Worm (Caenorhabditis elegans): ENCODE measurements around the gene M163.11.

Gene M163.11

ce11 chrX:14478743-14479428 is at the start of gene M163.11 (continued):
- peak; percentile 92 for TF ChIP-seq egl-43 (GFP tag; IDR thresholded peaks at IDR 0.05)
- TF ChIP-seq gei-8 (GFP tag; optimal IDR thresholded peaks at IDR 0.05): peak; percentile 23
- TF ChIP-seq mxl-3 (GFP tag; optimal IDR thresholded peaks at IDR 0.05): peak; percentile 24
- no peak for TF ChIP-seq tag-97 (GFP tag; IDR thresholded peaks at IDR 0.05)
- peak; percentile 27 for TF ChIP-seq lin-13 (GFP tag; optimal IDR thresholded peaks at IDR 0.05)
- TF ChIP-seq nhr-237 (tag; optimal IDR thresholded peaks at IDR 0.05): no peak
- peak; percentile 12 for TF ChIP-seq aha-1 (tag)
- no peak for TF ChIP-seq set-16 (GFP tag; IDR thresholded peaks at IDR 0.05)
- no peak for TF ChIP-seq fkh-10 (GFP tag; optimal IDR thresholded peaks at IDR 0.05)
- no peak for TF ChIP-seq nhr-111 (GFP tag; optimal IDR thresholded peaks at IDR 0.05)
- TF ChIP-seq snpc-1.2 (GFP tag; IDR thresholded peaks at IDR 0.05): peak; percentile 77
- TF ChIP-seq nhr-10 (tag; optimal IDR thresholded peaks at IDR 0.05): peak; percentile 19
- peak; percentile 54; the same call in 1 of the 2 replicates for TF ChIP-seq ceh-20 (GFP tag; IDR thresholded peaks at IDR 0.05)
- TF ChIP-seq Y5F2A.4 (GFP tag; optimal IDR thresholded peaks at IDR 0.05): peak; percentile 16
- no peak for TF ChIP-seq nhr-102 (tag; optimal IDR thresholded peaks at IDR 0.05)
- TF ChIP-seq Y105C5A.15 (GFP tag; IDR thresholded peaks at IDR 0.05): peak; percentile 83
- peak; percentile 55 for TF ChIP-seq Y48G9A.11 (GFP tag; IDR thresholded peaks at IDR 0.05)
- TF ChIP-seq nhr-28 (tag; optimal IDR thresholded peaks at IDR 0.05): peak; percentile 24
- no peak for TF ChIP-seq fos-1 (tag; optimal IDR thresholded peaks at IDR 0.05)
- no peak for TF ChIP-seq ZK546.5 (tag; optimal IDR thresholded peaks at IDR 0.05)
- no peak for TF ChIP-seq php-3 (GFP tag; IDR thresholded peaks at IDR 0.05)
- TF ChIP-seq vab-7 (GFP tag; IDR thresholded peaks at IDR 0.05): peak; percentile 78
- no peak for TF ChIP-seq snpc-4 (tag; optimal IDR thresholded peaks at IDR 0.05)
- peak; percentile 24 for TF ChIP-seq hmg-1.1 (GFP tag; IDR thresholded peaks at IDR 0.05)
- no peak for TF ChIP-seq aly-2 (tag; optimal IDR thresholded peaks at IDR 0.05)
- TF ChIP-seq spr-3 (GFP tag; optimal IDR thresholded peaks at IDR 0.05): peak; percentile 55
- no peak for TF ChIP-seq lir-3 (tag; optimal IDR thresholded peaks at IDR 0.05)
- TF ChIP-seq F37D6.2 (tag; optimal IDR thresholded peaks at IDR 0.05): no peak
- TF ChIP-seq lsy-2 (tag; optimal IDR thresholded peaks at IDR 0.05): no peak
- peak; percentile 72; the same call in 1 of the 2 replicates for TF ChIP-seq arid-1 (GFP tag; conservative IDR thresholded peaks at IDR 0.05)
- TF ChIP-seq saeg-2 (GFP tag; IDR thresholded peaks at IDR 0.05): 0 out of 2 replicates have a peak, but pooled peaks have one; percentile 62
- TF ChIP-seq mep-1 (tag; optimal IDR thresholded peaks at IDR 0.05): peak; percentile 38
- TF ChIP-seq D1046.2 (GFP tag; IDR thresholded peaks at IDR 0.05): peak; percentile 85; the same call in 1 of the 2 replicates
- TF ChIP-seq F49E8.2 (tag; optimal IDR thresholded peaks at IDR 0.05; ENCODE audit: borderline replicate concordance): peak; percentile 38
- no peak for TF ChIP-seq zfp-2 (tag; optimal IDR thresholded peaks at IDR 0.05)
- TF ChIP-seq nhr-41 (GFP tag; IDR thresholded peaks at IDR 0.05): peak; percentile 73; the same call in 1 of the 2 replicates
- TF ChIP-seq nhr-11 (tag; optimal IDR thresholded peaks at IDR 0.05): no peak
- TF ChIP-seq dmd-8 (GFP tag; IDR thresholded peaks at IDR 0.05): peak; percentile 80
- peak; percentile 43 for TF ChIP-seq T20F7.1 (GFP tag; optimal IDR thresholded peaks at IDR 0.05)
- TF ChIP-seq jun-1 (tag; optimal IDR thresholded peaks at IDR 0.05): no peak
- TF ChIP-seq lin-38 (GFP tag; IDR thresholded peaks at IDR 0.05): no peak; the same call in 1 of the 2 replicates
- TF ChIP-seq dmd-9 (GFP tag; IDR thresholded peaks at IDR 0.05): no peak
- TF ChIP-seq cey-2 (tag; optimal IDR thresholded peaks at IDR 0.05; ENCODE audit: borderline replicate concordance, insufficient read depth): no peak
- no peak for TF ChIP-seq pqm-1 (tag; optimal IDR thresholded peaks at IDR 0.05)
- no peak for TF ChIP-seq rbr-2 (tag; optimal IDR thresholded peaks at IDR 0.05)
- peak; percentile 72; the same call in 1 of the 2 replicates for TF ChIP-seq lin-1 (GFP tag; IDR thresholded peaks at IDR 0.05)
- TF ChIP-seq dve-1 (tag; optimal IDR thresholded peaks at IDR 0.05; ENCODE audit: insufficient read depth): peak; percentile 39

Data from whole organism, L4 larva.